Worm (Caenorhabditis elegans) whole organism, L2 larva: ENCODE measurements around the gene dmsr-3.

Experiments
- C34F6.9 ChIP-seq: fragments of 150-350 bp; optimal IDR thresholded peaks from 2 replicates; lab custom pipeline; 2014; ENCODE audit warnings: missing biosample characterization, missing genetic modification characterization
- F13H6.1 ChIP-seq: sonication (generic microtip); optimal IDR thresholded peaks from 2 replicates; lab custom pipeline; 2016; ENCODE audit warnings: missing genetic modification characterization, missing compliant biosample characterization
- R02D3.7 ChIP-seq: fragments of 150-350 bp; optimal IDR thresholded peaks from 2 replicates; lab custom pipeline; 2014; ENCODE audit warnings: missing biosample characterization, missing genetic modification characterization
- Y55F3AM.14 ChIP-seq: fragments of 200-800 bp; sonication (Bioruptor generic); optimal IDR thresholded peaks from 2 replicates; lab custom pipeline; 2018; ENCODE audit warnings: mild to moderate bottlenecking, missing genetic modification characterization, missing compliant biosample characterization
- alr-1 ChIP-seq: fragments of 150-350 bp; optimal IDR thresholded peaks from 2 replicates; lab custom pipeline; 2014; ENCODE audit warnings: missing biosample characterization, missing genetic modification characterization
- ama-1 ChIP-seq: fragments of 150-350 bp; optimal IDR thresholded peaks from 2 replicates; lab custom pipeline; 2018; ENCODE audit warnings: inconsistent platforms
- ceh-16 ChIP-seq: fragments of 150-350 bp; optimal IDR thresholded peaks from 2 replicates; lab custom pipeline; 2014; ENCODE audit warnings: missing biosample characterization, missing genetic modification characterization
- crh-2 ChIP-seq: sonication (generic microtip); optimal IDR thresholded peaks from 2 replicates; lab custom pipeline; 2017; ENCODE audit warnings: missing biosample characterization, missing genetic modification characterization
- elt-1 ChIP-seq: fragments of 150-350 bp; optimal IDR thresholded peaks from 2 replicates; lab custom pipeline; 2014; ENCODE audit warnings: missing biosample characterization, missing genetic modification characterization
- elt-3 ChIP-seq: sonication (generic microtip); optimal IDR thresholded peaks from 2 replicates; lab custom pipeline; 2017; ENCODE audit warnings: missing biosample characterization, missing genetic modification characterization
- fos-1 ChIP-seq: fragments of 150-350 bp; optimal IDR thresholded peaks from 2 replicates; lab custom pipeline; 2014; ENCODE audit warnings: missing biosample characterization, missing genetic modification characterization
- gmeb-1 ChIP-seq: fragments of 150-350 bp; optimal IDR thresholded peaks from 2 replicates; lab custom pipeline; 2014; ENCODE audit warnings: missing biosample characterization, missing genetic modification characterization
- lin-11 ChIP-seq: fragments of 150-350 bp; sonication (generic microtip); optimal IDR thresholded peaks from 2 replicates; lab custom pipeline; 2014; ENCODE audit warnings: missing biosample characterization, missing genetic modification characterization, inconsistent platforms, mixed read lengths
- lin-13 ChIP-seq: fragments of 150-350 bp; optimal IDR thresholded peaks from 2 replicates; lab custom pipeline; 2014; ENCODE audit warnings: missing biosample characterization, missing genetic modification reagents, missing genetic modification characterization
- lin-39 ChIP-seq: fragments of 150-350 bp; optimal IDR thresholded peaks from 2 replicates; lab custom pipeline; 2014; ENCODE audit warnings: missing biosample characterization, missing genetic modification reagents, missing genetic modification characterization
- lsy-2 ChIP-seq, 2 experiments: fragments of 150-350 bp in 1 of 2; sonication (generic microtip) in 1 of 2; optimal IDR thresholded peaks; 2 replicates each; lab custom pipeline; 2014 to 2017; ENCODE audit warnings: missing biosample characterization in 2 of 2, missing genetic modification characterization in 2 of 2
- mbf-1 ChIP-seq: sonication (generic microtip); optimal IDR thresholded peaks from 2 replicates; lab custom pipeline; 2017; ENCODE audit warnings: missing biosample characterization, missing genetic modification characterization
- mdl-1 ChIP-seq, 2 experiments: fragments of 150-350 bp in 1 of 2; sonication (generic microtip) in 1 of 2; optimal IDR thresholded peaks; 2 replicates each; lab custom pipeline; 2017; ENCODE audit warnings: missing biosample characterization in 2 of 2, missing genetic modification characterization in 2 of 2
- nhr-10 ChIP-seq: sonication (generic microtip); optimal IDR thresholded peaks from 2 replicates; lab custom pipeline; 2017; ENCODE audit warnings: missing biosample characterization, missing genetic modification characterization
- nhr-12 ChIP-seq: fragments of 150-350 bp; optimal IDR thresholded peaks from 2 replicates; lab custom pipeline; 2014; ENCODE audit warnings: missing biosample characterization, missing genetic modification characterization
- nhr-129 ChIP-seq: fragments of 150-350 bp; optimal IDR thresholded peaks from 2 replicates; lab custom pipeline; 2014; ENCODE audit warnings: missing biosample characterization, missing genetic modification characterization
- nhr-23 ChIP-seq: fragments of 150-350 bp; optimal IDR thresholded peaks from 2 replicates; lab custom pipeline; 2014; ENCODE audit warnings: missing biosample characterization, missing genetic modification reagents, missing genetic modification characterization
- nhr-237 ChIP-seq: fragments of 150-350 bp; optimal IDR thresholded peaks from 2 replicates; lab custom pipeline; 2014; ENCODE audit warnings: missing biosample characterization, missing genetic modification characterization
- nhr-25 ChIP-seq: fragments of 150-350 bp; sonication (generic microtip); optimal IDR thresholded peaks from 3 replicates; lab custom pipeline; 2014; ENCODE audit warnings: missing biosample characterization, missing genetic modification characterization
- nhr-6 ChIP-seq: fragments of 150-350 bp; optimal IDR thresholded peaks from 2 replicates; lab custom pipeline; 2014; ENCODE audit warnings: missing biosample characterization, missing genetic modification characterization
- nhr-77 ChIP-seq: fragments of 150-350 bp; optimal IDR thresholded peaks from 2 replicates; lab custom pipeline; 2014; ENCODE audit warnings: missing biosample characterization, missing genetic modification characterization
- peb-1 ChIP-seq: fragments of 150-350 bp; optimal IDR thresholded peaks from 2 replicates; lab custom pipeline; 2014; ENCODE audit warnings: missing biosample characterization, missing genetic modification characterization
- skn-1 ChIP-seq: sonication (generic microtip); optimal IDR thresholded peaks from 2 replicates; lab custom pipeline; 2017; ENCODE audit warnings: missing biosample characterization, missing genetic modification characterization
- sma-3 ChIP-seq: sonication (generic microtip); optimal IDR thresholded peaks from 2 replicates; lab custom pipeline; 2016; ENCODE audit warnings: missing genetic modification reagents, missing genetic modification characterization, missing compliant biosample characterization
- sma-9 ChIP-seq, 2 experiments: fragments of 150-350 bp in 1 of 2; sonication (generic microtip) in 1 of 2; optimal IDR thresholded peaks; 2 replicates each; lab custom pipeline; 2014 to 2016; ENCODE audit warnings: missing genetic modification characterization in 2 of 2, mild to moderate bottlenecking in 1 of 2, missing biosample characterization in 1 of 2, missing compliant biosample characterization in 1 of 2, missing genetic modification reagents in 1 of 2, moderate library complexity in 1 of 2
- unc-39 ChIP-seq: fragments of 150-350 bp; optimal IDR thresholded peaks from 2 replicates; lab custom pipeline; 2014; ENCODE audit warnings: missing biosample characterization, missing genetic modification characterization
- unc-62 ChIP-seq: fragments of 150-350 bp; optimal IDR thresholded peaks from 2 replicates; lab custom pipeline; 2014; ENCODE audit warnings: missing biosample characterization, missing genetic modification reagents, missing genetic modification characterization
- ztf-1 ChIP-seq: fragments of 200-800 bp; sonication (Bioruptor generic); conservative IDR thresholded peaks from 2 replicates; pipeline ENCODE4 v1.3.6; 2022; ENCODE audit warnings: missing genetic modification characterization, missing compliant biosample characterization

The dmsr-3 gene

DNA sequence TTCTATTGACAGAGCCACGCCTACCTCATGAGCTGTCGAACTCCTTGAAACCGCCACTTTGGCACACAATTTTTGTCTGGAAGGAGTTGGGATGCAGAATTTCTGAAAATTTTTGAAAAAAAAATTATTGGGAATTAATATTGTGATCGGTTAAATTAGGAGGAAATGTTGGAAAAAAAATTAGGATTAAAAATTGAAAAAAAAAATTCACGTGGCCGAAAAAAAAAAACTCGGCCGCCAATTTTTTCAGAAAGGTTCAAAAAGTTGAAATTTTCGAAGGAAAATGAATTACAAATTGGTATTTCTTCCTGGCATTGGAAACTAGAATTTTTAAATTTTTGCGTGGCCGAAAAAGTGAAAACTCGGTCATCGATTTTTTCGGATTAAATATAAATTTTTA, at the start of gene dmsr-3:
Gene dmsr-3 (minus strand): TSS at position 101 of the 400 bp plus-strand sequence.
- TF ChIP-seq nhr-237 (tag; lab: Kevin White, UChicago) (no peak), nhr-77 (no peak)

DNA sequence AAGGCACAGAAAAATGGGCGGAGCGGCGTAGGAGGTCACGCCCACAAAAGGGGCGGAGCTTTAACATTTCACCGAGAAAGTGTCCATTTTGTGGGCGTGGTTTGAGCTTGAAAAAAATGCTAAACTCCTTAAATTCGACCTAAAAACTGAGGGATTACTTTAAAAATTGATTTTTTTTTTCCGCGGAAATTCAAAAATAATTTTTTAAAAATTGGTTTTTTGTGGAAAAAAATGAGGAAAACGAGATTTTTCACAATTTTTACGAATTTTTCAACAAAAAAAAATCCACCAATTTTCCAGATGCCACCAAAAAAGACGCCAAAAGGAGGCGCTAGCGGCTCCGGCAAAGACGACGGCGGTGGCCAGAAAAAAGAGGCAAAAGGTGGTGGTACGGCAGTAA, 46.7 kb upstream of the dmsr-3 start, which contains the start of gene pinn-4:
Gene pinn-4 (plus strand): TSS at position 301 of the 400 bp plus-strand sequence.
- TF ChIP-seq elt-1 (tag; lab: Kevin White, UChicago): no peak
- no peak for TF ChIP-seq lin-13 (GFP tag; lab: Kevin White, UChicago)
- TF ChIP-seq skn-1 (tag; lab: Kevin White, UChicago): no peak
- TF ChIP-seq mbf-1 (tag; lab: Kevin White, UChicago): no peak
- no peak for TF ChIP-seq ztf-1
- TF ChIP-seq R02D3.7 (tag; lab: Kevin White, UChicago): no peak
- TF ChIP-seq nhr-12: no peak
- no peak for TF ChIP-seq sma-3 (GFP tag; lab: Kevin White, UChicago)
- no peak for TF ChIP-seq F13H6.1 (tag; lab: Kevin White, UChicago)
- no peak for TF ChIP-seq ama-1

DNA sequence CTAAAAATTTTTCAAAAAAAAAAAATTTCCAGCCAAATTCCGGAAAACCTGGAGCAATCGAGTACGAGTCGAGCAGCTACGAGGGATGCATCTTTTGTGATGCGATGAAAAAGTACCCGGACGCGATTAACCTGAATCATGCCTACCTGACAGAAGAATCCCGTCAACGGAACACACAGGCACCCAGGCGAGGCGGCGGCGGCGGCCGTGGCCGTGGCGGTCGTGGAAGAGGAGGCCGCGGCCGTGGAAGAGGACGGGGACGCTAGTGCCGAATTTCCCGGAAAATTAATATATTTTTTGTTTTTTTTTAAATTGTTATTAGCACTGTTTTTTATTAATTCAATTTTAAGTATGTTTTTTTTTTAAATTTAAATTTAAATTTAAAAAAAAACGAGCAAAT, 45.6 kb upstream of the dmsr-3 start:
- TF ChIP-seq elt-3 (tag; lab: Kevin White, UChicago) (no peak), fos-1 (tag; lab: Kevin White, UChicago) (no peak), unc-39 (no peak), alr-1 (tag; lab: Kevin White, UChicago) (no peak), nhr-23 (tag; lab: Kevin White, UChicago) (no peak), nhr-10 (tag; lab: Kevin White, UChicago) (no peak), lin-11 (tag; lab: Kevin White, UChicago) (no peak), mbf-1 (tag; lab: Kevin White, UChicago) (no peak), C34F6.9 (tag; lab: Kevin White, UChicago) (no peak), ceh-16 (tag; lab: Kevin White, UChicago) (no peak)

DNA sequence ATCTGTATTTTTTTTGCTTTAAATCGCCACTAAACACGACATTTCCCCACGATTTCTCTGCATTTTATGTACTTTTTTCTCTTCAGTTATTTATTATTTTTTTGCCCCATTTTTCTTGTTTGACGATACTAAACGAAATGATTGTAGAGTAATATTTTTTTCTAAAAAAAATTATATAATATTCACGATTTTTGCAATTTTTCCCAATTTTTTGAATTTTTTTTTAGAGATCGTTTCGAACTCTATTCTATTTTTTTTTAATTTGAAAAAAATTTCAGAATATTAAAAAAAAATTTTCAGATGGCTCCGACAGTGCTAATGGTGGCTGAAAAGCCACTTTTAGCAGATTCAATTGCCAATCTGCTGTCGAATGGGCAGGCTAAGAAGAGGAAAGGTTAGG, 33.5 kb upstream of the dmsr-3 start, which contains the start of gene Y48C3A.14:
Gene Y48C3A.14 (plus strand): TSS at position 301 of the 400 bp plus-strand sequence.
- TF ChIP-seq nhr-25 (tag; lab: Kevin White, UChicago): no peak
- no peak for TF ChIP-seq mdl-1 (tag; optimal IDR thresholded peaks at IDR 0.05; lab: Kevin White, UChicago)
- no peak for TF ChIP-seq lin-13 (GFP tag; lab: Kevin White, UChicago)
- TF ChIP-seq crh-2: no peak

DNA sequence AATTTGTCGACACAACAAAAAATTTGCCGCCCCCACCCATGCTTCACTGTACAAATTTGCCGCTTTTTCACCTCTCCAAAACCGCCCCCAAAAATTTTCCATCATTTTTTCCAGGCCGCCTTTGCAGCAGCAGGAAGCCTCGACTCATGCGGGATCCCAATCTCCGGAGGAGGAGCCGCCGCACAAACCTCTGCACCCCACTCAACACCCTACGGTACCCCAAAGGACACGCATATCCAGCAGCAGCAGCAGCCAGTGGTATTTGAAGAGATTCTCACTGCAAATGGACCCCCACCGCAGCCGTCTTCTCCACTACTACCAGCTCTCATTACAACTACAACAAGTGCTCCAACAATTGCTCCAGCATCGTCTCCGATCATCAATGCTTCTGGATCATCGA, 27.1 kb upstream of the dmsr-3 start:
- TF ChIP-seq ceh-16 (tag; lab: Kevin White, UChicago): no peak
- no peak for TF ChIP-seq peb-1
- TF ChIP-seq skn-1 (tag; lab: Kevin White, UChicago): no peak
- no peak for TF ChIP-seq gmeb-1
- no peak for TF ChIP-seq nhr-77
- no peak for TF ChIP-seq mbf-1 (tag; lab: Kevin White, UChicago)
- TF ChIP-seq C34F6.9 (tag; lab: Kevin White, UChicago): no peak
- no peak for TF ChIP-seq nhr-237 (tag; lab: Kevin White, UChicago)
- TF ChIP-seq Y55F3AM.14 (GFP tag; lab: Kevin White, UChicago): no peak
- TF ChIP-seq lin-39 (tag; lab: Kevin White, UChicago): no peak
- TF ChIP-seq R02D3.7 (tag; lab: Kevin White, UChicago): no peak
- no peak for TF ChIP-seq nhr-129 (tag; lab: Kevin White, UChicago)

DNA sequence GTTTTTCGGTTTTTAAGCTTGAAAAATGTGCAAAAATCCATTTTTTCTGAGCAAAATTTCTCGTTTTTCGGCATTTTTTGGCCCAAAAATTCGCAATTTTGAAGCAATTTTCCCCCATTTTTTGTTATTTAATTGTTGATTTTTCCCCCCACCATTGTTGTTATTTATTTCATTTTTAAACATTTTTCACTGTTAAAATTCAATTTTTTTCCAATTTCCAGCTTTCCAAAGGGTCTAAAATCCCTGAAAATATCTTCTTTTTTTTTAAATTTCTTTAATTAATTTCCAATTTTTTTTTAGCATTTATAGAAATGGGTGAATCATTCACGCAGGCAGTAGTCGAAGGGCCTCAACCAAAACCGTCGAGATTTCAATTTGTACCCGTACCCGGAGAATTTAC, 20.1 kb upstream of the dmsr-3 start, which contains the start of gene Y48C3A.12:
Gene Y48C3A.12 (plus strand): TSS at position 301 of the 400 bp plus-strand sequence.
- TF ChIP-seq fos-1 (tag; lab: Kevin White, UChicago) (no peak), ceh-16 (tag; lab: Kevin White, UChicago) (no peak), sma-9 (GFP tag; optimal IDR thresholded peaks at IDR 0.05; lab: Kevin White, UChicago) (no peak), sma-9 (tag; optimal IDR thresholded peaks at IDR 0.05; lab: Kevin White, UChicago) (no peak), R02D3.7 (tag; lab: Kevin White, UChicago) (no peak), lsy-2 (tag; optimal IDR thresholded peaks at IDR 0.05; lab: Kevin White, UChicago) (no peak), nhr-6 (tag; lab: Kevin White, UChicago) (no peak), lin-13 (GFP tag; lab: Kevin White, UChicago) (no peak), unc-62 (GFP tag; lab: Kevin White, UChicago) (no peak)
